Worm (Caenorhabditis elegans) whole organism, L4 larva: ENCODE results near the gene F15B9.11.

ENCODE experiments used
- ama-1 ChIP-seq: fragments of 150-350 bp; optimal IDR thresholded peaks from 2 replicates; lab custom pipeline; 2014; ENCODE audit warnings: inconsistent platforms, mixed read lengths
- ceh-82 ChIP-seq: sonication (generic microtip); optimal IDR thresholded peaks from 2 replicates; lab custom pipeline; 2017; ENCODE audit warnings: missing biosample characterization, missing genetic modification characterization
- daf-16 ChIP-seq, 3 experiments: sonication (generic microtip); optimal IDR thresholded peaks; 2 replicates each; lab custom pipeline; 2016 to 2017; ENCODE audit warnings: missing genetic modification characterization in 3 of 3, missing genetic modification reagents in 3 of 3, mild to moderate bottlenecking in 2 of 3, missing compliant biosample characterization in 2 of 3, missing biosample characterization in 1 of 3, moderate library complexity in 1 of 3
- lin-13 ChIP-seq: fragments of 150-350 bp; optimal IDR thresholded peaks from 2 replicates; lab custom pipeline; 2014; ENCODE audit warnings: missing biosample characterization, missing genetic modification reagents, missing genetic modification characterization
- nhr-76 ChIP-seq: fragments of 150-350 bp; optimal IDR thresholded peaks from 2 replicates; lab custom pipeline; 2014; ENCODE audit warnings: missing biosample characterization, missing genetic modification characterization
- rbr-2 ChIP-seq: sonication (generic microtip); optimal IDR thresholded peaks from 2 replicates; lab custom pipeline; 2016; ENCODE audit warnings: missing genotype, missing genetic modification characterization, missing compliant biosample characterization

ce11 chrV:13020014-13020413, 27.3 kb upstream of the F15B9.11 start:
- TF ChIP-seq ceh-82 (tag; lab: Kevin White, UChicago), result no peak
- TF ChIP-seq daf-16 (GFP tag; optimal IDR thresholded peaks at IDR 0.05; lab: Kevin White, UChicago), result no peak
- TF ChIP-seq daf-16 (tag; optimal IDR thresholded peaks at IDR 0.05; lab: Kevin White, UChicago), result no peak
- no peak for TF ChIP-seq ama-1 (lab: Kevin White, UChicago)
- no peak for TF ChIP-seq rbr-2
- TF ChIP-seq lin-13 (GFP tag; lab: Kevin White, UChicago), result no peak
- no peak for TF ChIP-seq nhr-76
